Fruit fly (Drosophila melanogaster) whole organism, embryonic: Measurements from ENCODE around the gene lwr.

ENCODE experiments used
- Asciz ChIP-seq: fragments of 200-800 bp; sonication (Bioruptor generic); optimal IDR thresholded peaks from 2 replicates; lab custom pipeline; 2017; ENCODE audit warnings: missing biosample characterization, mild to moderate bottlenecking, missing genetic modification characterization, missing genetic modification reagents
- BtbVII ChIP-seq: fragments of 200-800 bp; sonication (Bioruptor generic); optimal IDR thresholded peaks from 3 replicates; lab custom pipeline; 2017; ENCODE audit warnings: missing biosample characterization, mild to moderate bottlenecking, missing genetic modification characterization
- CG10959 ChIP-seq: fragments of 200-800 bp; sonication (Bioruptor generic); IDR thresholded peaks from 2 replicates; pipeline ENCODE4 v1.3.6; 2022; ENCODE audit warnings: missing biosample characterization, missing genetic modification characterization
- CG11247 ChIP-seq: fragments of 200-800 bp; sonication (Bioruptor generic); IDR thresholded peaks from 2 replicates; pipeline ENCODE4 v1.3.6; 2022; ENCODE audit warnings: missing biosample characterization, missing genetic modification characterization
- CG12299 ChIP-seq: fragments of 200-800 bp; sonication (Bioruptor generic); optimal IDR thresholded peaks from 2 replicates; lab custom pipeline; 2018; ENCODE audit warnings: missing biosample characterization, mild to moderate bottlenecking, missing genetic modification characterization
- CG16813 ChIP-seq: fragments of 200-800 bp; sonication (Bioruptor generic); IDR thresholded peaks from 3 replicates; pipeline ENCODE4 v1.3.6; 2022; ENCODE audit warnings: missing biosample characterization, missing genetic modification characterization; ENCODE audit not compliant: partially characterized antibody
- CG16815 ChIP-seq: fragments of 200-800 bp; sonication (Bioruptor generic); optimal IDR thresholded peaks from 3 replicates; lab custom pipeline; 2017; ENCODE audit warnings: missing biosample characterization, mild to moderate bottlenecking, missing genetic modification characterization
- CG1792 ChIP-seq: fragments of 200-800 bp; sonication (Bioruptor generic); optimal IDR thresholded peaks from 2 replicates; lab custom pipeline; 2016; ENCODE audit warnings: missing biosample characterization, missing genetic modification characterization
- CG18011 ChIP-seq: fragments of 200-800 bp; sonication (Bioruptor generic); optimal IDR thresholded peaks from 2 replicates; lab custom pipeline; 2017; ENCODE audit warnings: missing biosample characterization, missing genetic modification characterization, mild to moderate bottlenecking, moderate library complexity, missing genotype
- CG2712 ChIP-seq: fragments of 200-800 bp; optimal IDR thresholded peaks from 3 replicates; lab custom pipeline; 2019; ENCODE audit warnings: missing biosample characterization, mild to moderate bottlenecking, missing genetic modification characterization, moderate library complexity
- CG33557 ChIP-seq: fragments of 200-800 bp; sonication (Bioruptor generic); optimal IDR thresholded peaks from 2 replicates; lab custom pipeline; 2019; ENCODE audit warnings: missing biosample characterization, mild to moderate bottlenecking, missing genetic modification characterization, moderate library complexity
- CG4328 ChIP-seq: fragments of 200-800 bp; sonication (Bioruptor generic); optimal IDR thresholded peaks from 3 replicates; lab custom pipeline; 2017; ENCODE audit warnings: missing biosample characterization, missing genetic modification reagents, missing genetic modification characterization
- CG7745 ChIP-seq: fragments of 200-800 bp; sonication (Bioruptor generic); optimal IDR thresholded peaks from 2 replicates; lab custom pipeline; 2018; ENCODE audit warnings: missing biosample characterization, mild to moderate bottlenecking, missing genetic modification characterization, moderate library complexity
- CG7963 ChIP-seq: fragments of 200-800 bp; sonication (Bioruptor generic); IDR thresholded peaks from 3 replicates; pipeline ENCODE4 v1.3.6; 2022; ENCODE audit warnings: missing biosample characterization, missing genetic modification characterization; ENCODE audit not compliant: partially characterized antibody
- CG7987 ChIP-seq: fragments of 200-800 bp; sonication (Bioruptor generic); optimal IDR thresholded peaks from 2 replicates; lab custom pipeline; 2018; ENCODE audit warnings: missing biosample characterization, mild to moderate bottlenecking, missing genetic modification characterization, moderate library complexity
- Deaf1 ChIP-seq: fragments of 200-800 bp; optimal IDR thresholded peaks from 3 replicates; lab custom pipeline; 2019; ENCODE audit warnings: missing biosample characterization, mild to moderate bottlenecking, missing genetic modification characterization, moderate library complexity
- Drgx ChIP-seq: fragments of 200-800 bp; sonication (Bioruptor generic); IDR thresholded peaks from 2 replicates; pipeline ENCODE4 v1.3.6; 2022; ENCODE audit warnings: missing biosample characterization, missing genetic modification characterization
- Fer2 ChIP-seq: fragments of 200-800 bp; sonication (Bioruptor generic); optimal IDR thresholded peaks from 2 replicates; lab custom pipeline; 2018; ENCODE audit warnings: missing biosample characterization, mild to moderate bottlenecking, missing genetic modification characterization, moderate library complexity
- H15 ChIP-seq: fragments of 200-800 bp; sonication (Bioruptor generic); IDR thresholded peaks from 3 replicates; pipeline ENCODE4 v1.3.6; 2022; ENCODE audit warnings: missing biosample characterization, missing genetic modification characterization
- HLH4C ChIP-seq: fragments of 200-800 bp; sonication (Bioruptor generic); IDR thresholded peaks from 3 replicates; pipeline ENCODE4 v1.3.6; 2022; ENCODE audit warnings: missing biosample characterization, missing genetic modification characterization; ENCODE audit not compliant: partially characterized antibody
- HLHmδ ChIP-seq: fragments of 200-800 bp; sonication (Bioruptor generic); optimal IDR thresholded peaks from 2 replicates; lab custom pipeline; 2018; ENCODE audit warnings: missing biosample characterization, mild to moderate bottlenecking, missing genetic modification characterization, moderate library complexity
- Hr3 ChIP-seq: fragments of 200-800 bp; sonication (Bioruptor generic); optimal IDR thresholded peaks from 3 replicates; lab custom pipeline; 2016; ENCODE audit warnings: missing biosample characterization, missing genetic modification characterization
- Jarid2 ChIP-seq: fragments of 200-800 bp; sonication (Bioruptor generic); optimal IDR thresholded peaks from 3 replicates; lab custom pipeline; 2017; ENCODE audit warnings: mild to moderate bottlenecking, missing biosample characterization, missing genetic modification reagents, missing genetic modification characterization
- MBD-R2 ChIP-seq: fragments of 200-800 bp; sonication (Bioruptor generic); IDR thresholded peaks from 2 replicates; pipeline ENCODE4 v1.3.6; 2022; ENCODE audit warnings: missing biosample characterization, missing genetic modification characterization
- NC2α ChIP-seq: fragments of 200-800 bp; sonication (Bioruptor generic); optimal IDR thresholded peaks from 2 replicates; lab custom pipeline; 2016; ENCODE audit warnings: missing biosample characterization, missing genetic modification characterization
- Poxn ChIP-seq: fragments of 200-800 bp; sonication (Bioruptor generic); IDR thresholded peaks from 2 replicates; pipeline ENCODE4 v1.3.6; 2022; ENCODE audit warnings: missing biosample characterization, missing genetic modification characterization
- Scr ChIP-seq: fragments of 200-800 bp; sonication (Bioruptor generic); IDR thresholded peaks from 2 replicates; pipeline ENCODE4 v1.3.6; 2022; ENCODE audit warnings: missing biosample characterization, missing genetic modification characterization; ENCODE audit not compliant: partially characterized antibody
- ato ChIP-seq: fragments of 200-800 bp; sonication (Bioruptor generic); IDR thresholded peaks from 2 replicates; pipeline ENCODE4 v1.3.6; 2022; ENCODE audit warnings: missing biosample characterization, missing genetic modification characterization; ENCODE audit not compliant: partially characterized antibody
- bigmax ChIP-seq: fragments of 200-800 bp; sonication (Bioruptor generic); optimal IDR thresholded peaks from 2 replicates; lab custom pipeline; 2018; ENCODE audit warnings: missing biosample characterization, mild to moderate bottlenecking, missing genetic modification characterization
- crp ChIP-seq, 2 experiments: fragments of 200-800 bp; sonication (Bioruptor generic); optimal IDR thresholded peaks; 2 replicates in 1 of 2; 3 replicates in 1 of 2; lab custom pipeline; 2017; ENCODE audit warnings: missing biosample characterization in 2 of 2, missing genetic modification characterization in 2 of 2, mild to moderate bottlenecking in 1 of 2, moderate library complexity in 1 of 2
- dan ChIP-seq: fragments of 200-800 bp; sonication (Bioruptor generic); IDR thresholded peaks from 2 replicates; pipeline ENCODE4 v1.3.6; 2022; ENCODE audit warnings: missing biosample characterization, missing genetic modification characterization
- dpn ChIP-seq, 2 experiments: fragments of 200-800 bp; sonication (Bioruptor generic); optimal IDR thresholded peaks; 3 replicates each; lab custom pipeline; 2016; ENCODE audit warnings: missing biosample characterization in 2 of 2, missing genetic modification characterization in 2 of 2
- gce ChIP-seq: fragments of 200-800 bp; sonication (Bioruptor generic); IDR thresholded peaks from 3 replicates; pipeline ENCODE4 v1.3.6; 2022; ENCODE audit warnings: missing biosample characterization, missing genetic modification characterization
- her ChIP-seq: fragments of 200-800 bp; sonication (Bioruptor generic); optimal IDR thresholded peaks from 2 replicates; lab custom pipeline; 2016; ENCODE audit warnings: missing biosample characterization, missing genetic modification characterization
- klu ChIP-seq: fragments of 200-800 bp; sonication (Bioruptor generic); IDR thresholded peaks from 2 replicates; pipeline ENCODE4 v1.3.6; 2022; ENCODE audit warnings: missing biosample characterization, missing genetic modification characterization
- kni ChIP-seq: fragments of 200-800 bp; sonication (Bioruptor generic); optimal IDR thresholded peaks from 3 replicates; lab custom pipeline; 2017; ENCODE audit warnings: mild to moderate bottlenecking, missing biosample characterization, missing genetic modification reagents, missing genetic modification characterization
- lilli ChIP-seq: fragments of 200-800 bp; sonication (Bioruptor generic); optimal IDR thresholded peaks from 3 replicates; lab custom pipeline; 2016; ENCODE audit warnings: missing biosample characterization, missing genetic modification characterization
- repo ChIP-seq: fragments of 200-800 bp; sonication (Bioruptor generic); optimal IDR thresholded peaks from 2 replicates; lab custom pipeline; 2016; ENCODE audit warnings: missing biosample characterization, missing genetic modification characterization
- row ChIP-seq: fragments of 200-800 bp; sonication (Bioruptor generic); IDR thresholded peaks from 3 replicates; pipeline ENCODE4 v1.3.6; 2022; ENCODE audit warnings: missing biosample characterization, missing genetic modification characterization
- sim ChIP-seq: fragments of 200-800 bp; sonication (Bioruptor generic); IDR thresholded peaks from 2 replicates; pipeline ENCODE4 v1.3.6; 2022; ENCODE audit warnings: missing biosample characterization, missing genetic modification characterization
- slp2 ChIP-seq: fragments of 200-800 bp; sonication (Bioruptor generic); optimal IDR thresholded peaks from 2 replicates; lab custom pipeline; 2016; ENCODE audit warnings: missing biosample characterization, missing genetic modification characterization
- sob ChIP-seq: fragments of 200-800 bp; sonication (Bioruptor generic); IDR thresholded peaks from 2 replicates; pipeline ENCODE4 v1.3.6; 2022; ENCODE audit warnings: missing biosample characterization, missing genetic modification characterization
- ssp ChIP-seq: fragments of 200-800 bp; sonication (Bioruptor generic); IDR thresholded peaks from 2 replicates; pipeline ENCODE4 v1.3.6; 2022; ENCODE audit warnings: missing biosample characterization, missing genetic modification characterization
- tna ChIP-seq: fragments of 200-800 bp; sonication (Bioruptor generic); IDR thresholded peaks from 2 replicates; pipeline ENCODE4 v1.3.6; 2022; ENCODE audit warnings: missing biosample characterization, missing genetic modification characterization; ENCODE audit not compliant: partially characterized antibody
- usp ChIP-seq: fragments of >200 bp; optimal IDR thresholded peaks from 2 replicates; lab custom pipeline; 2017; ENCODE audit warnings: missing biosample characterization, missing genetic modification characterization
- vnd ChIP-seq: fragments of 200-800 bp; sonication (Bioruptor generic); IDR thresholded peaks from 3 replicates; pipeline ENCODE4 v1.3.6; 2022; ENCODE audit warnings: missing biosample characterization, missing genetic modification characterization; ENCODE audit not compliant: partially characterized antibody
- wek ChIP-seq: fragments of 200-800 bp; sonication (Bioruptor generic); optimal IDR thresholded peaks from 3 replicates; lab custom pipeline; 2018; ENCODE audit warnings: missing biosample characterization, mild to moderate bottlenecking, missing genetic modification characterization, moderate library complexity
- zen2 ChIP-seq: fragments of 200-800 bp; sonication (Bioruptor generic); IDR thresholded peaks from 3 replicates; pipeline ENCODE4 v1.3.6; 2022; ENCODE audit warnings: missing biosample characterization, missing genetic modification characterization; ENCODE audit not compliant: partially characterized antibody

lwr gene

DNA sequence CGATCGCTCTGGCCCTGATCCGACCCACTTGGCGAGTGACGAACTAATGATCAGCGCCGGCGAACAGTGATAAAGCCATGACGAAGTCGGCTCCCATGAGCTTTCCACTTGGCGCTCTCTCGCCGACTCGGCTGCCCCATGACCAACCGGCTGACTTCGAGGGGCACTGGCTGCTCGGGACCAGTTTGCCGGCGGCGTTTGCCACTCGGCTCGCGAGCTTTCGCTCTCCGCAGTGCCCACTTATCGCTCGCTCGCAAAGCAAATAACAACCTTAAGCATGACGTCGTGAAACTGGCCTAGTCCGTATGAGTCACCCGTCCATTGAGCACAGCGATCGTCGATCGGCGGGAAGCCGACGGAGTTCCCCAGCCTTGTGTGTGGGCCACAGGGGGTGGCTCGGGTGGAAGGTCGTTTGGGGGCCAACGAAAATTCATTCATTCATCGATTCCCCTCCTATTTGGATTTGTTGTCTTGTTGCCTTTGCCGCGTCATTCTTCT is 10.1 kb upstream of the lwr start, which contains the start of gene Ets21C (continued):
- TF ChIP-seq Drgx (GFP tag; lab: Robert Waterston, UW): peak; percentile 75
- peak; percentile 43; the same call in 1 of the 3 replicates for TF ChIP-seq zen2 (GFP tag; lab: Robert Waterston, UW)
- TF ChIP-seq Deaf1 (tag; lab: Kevin White, UChicago): peak; percentile 97
- TF ChIP-seq BtbVII: peak; percentile 90
- TF ChIP-seq Jarid2: peak; percentile 25
- peak; percentile 38 for TF ChIP-seq her (GFP tag; lab: Kevin White, UChicago)

DNA sequence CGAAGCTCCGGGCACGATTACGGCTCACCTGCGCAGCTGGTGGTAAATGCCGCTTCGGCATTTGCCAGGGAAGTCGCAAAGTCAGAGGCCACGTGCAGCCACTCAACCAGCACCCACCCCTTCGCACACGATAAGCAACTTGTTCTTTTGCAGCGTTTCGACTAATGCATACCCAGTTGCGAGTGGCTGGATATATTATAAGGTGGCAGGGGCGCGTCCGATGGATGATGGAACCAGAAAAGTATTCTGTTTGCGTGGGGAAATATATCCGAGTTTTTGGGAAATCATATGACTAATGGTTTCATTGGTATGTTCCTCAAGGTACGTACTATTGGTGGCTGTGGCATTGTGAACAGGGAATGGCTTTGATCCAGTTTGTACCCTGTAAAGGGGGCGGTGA is 7.3 kb upstream of the lwr start:
- no peak for TF ChIP-seq CG16815
- TF ChIP-seq Fer2: no peak
- no peak for TF ChIP-seq Asciz
- TF ChIP-seq sob (GFP tag; lab: Robert Waterston, UW): no peak
- TF ChIP-seq CG1792 (GFP tag; lab: Kevin White, UChicago): no peak
- no peak for TF ChIP-seq CG33557 (GFP tag; lab: Kevin White, UChicago)
- TF ChIP-seq CG11247: 0 out of 2 replicates have a peak, but pooled peaks have one; percentile 8
- no peak for TF ChIP-seq CG4328 (GFP tag; lab: Kevin White, UChicago)
- TF ChIP-seq Poxn (GFP tag; lab: Robert Waterston, UW): no peak
- TF ChIP-seq Hr3 (GFP tag; lab: Kevin White, UChicago): no peak
- TF ChIP-seq vnd (GFP tag; lab: Robert Waterston, UW): peak; percentile 56; the same call in 1 of the 3 replicates
- TF ChIP-seq CG10959 (GFP tag; lab: Robert Waterston, UW): no peak
- no peak for TF ChIP-seq wek (GFP tag; lab: Kevin White, UChicago)
- TF ChIP-seq ssp: no peak
- TF ChIP-seq CG7963: peak; percentile 77
- TF ChIP-seq HLH4C (GFP tag; lab: Robert Waterston, UW): peak; percentile 76
- TF ChIP-seq dpn (GFP tag; optimal IDR thresholded peaks at IDR 0.05; lab: Kevin White, UChicago): no peak
- no peak for TF ChIP-seq sim (GFP tag; lab: Robert Waterston, UW)
- no peak for TF ChIP-seq gce (GFP tag; lab: Robert Waterston, UW)
- TF ChIP-seq H15 (GFP tag; lab: Robert Waterston, UW): 0 out of 3 replicates have a peak, but pooled peaks have one; percentile 12
- TF ChIP-seq usp (GFP tag; lab: Kevin White, UChicago): no peak
- TF ChIP-seq crp (GFP tag; optimal IDR thresholded peaks at IDR 0.05; lab: Kevin White, UChicago): no peak
- no peak for TF ChIP-seq bigmax
- TF ChIP-seq MBD-R2: no peak
- no peak for TF ChIP-seq repo
- no peak for TF ChIP-seq CG7987
- no peak for TF ChIP-seq lilli (GFP tag; lab: Kevin White, UChicago)
- no peak for TF ChIP-seq HLHmδ (GFP tag; lab: Kevin White, UChicago)
- TF ChIP-seq CG12299 (tag; lab: Kevin White, UChicago): no peak
- no peak for TF ChIP-seq CG7745 (tag; lab: Kevin White, UChicago)
- no peak for TF ChIP-seq slp2
- TF ChIP-seq dan: no peak
- 0 out of 3 replicates have a peak, but pooled peaks have one; percentile 38 for TF ChIP-seq CG16813 (GFP tag; lab: Robert Waterston, UW)
- TF ChIP-seq ato (GFP tag; lab: Robert Waterston, UW): peak; percentile 48; the same call in 1 of the 2 replicates
- TF ChIP-seq CG2712 (tag; lab: Kevin White, UChicago): no peak
- TF ChIP-seq tna (GFP tag; lab: Robert Waterston, UW): peak; percentile 46; the same call in 1 of the 2 replicates
- no peak for TF ChIP-seq kni (GFP tag; lab: Kevin White, UChicago)
- TF ChIP-seq CG18011: no peak
- TF ChIP-seq row (GFP tag; lab: Robert Waterston, UW): peak; percentile 75
- TF ChIP-seq klu (GFP tag; lab: Robert Waterston, UW): no peak
- no peak for TF ChIP-seq NC2α (GFP tag; lab: Kevin White, UChicago)
- 0 out of 2 replicates have a peak, but pooled peaks have one; percentile 31 for TF ChIP-seq Scr (GFP tag; lab: Robert Waterston, UW)
